Fruit fly (Drosophila melanogaster) whole organism, wandering third instar larva: ENCODE data around the gene CG18231.

Experiments
- Dfd ChIP-seq: fragments of >200 bp; optimal IDR thresholded peaks from 2 replicates; lab custom pipeline; 2017; ENCODE audit warnings: missing biosample characterization, missing genetic modification characterization
- GATAd ChIP-seq: sonication (Bioruptor generic); optimal IDR thresholded peaks from 2 replicates; lab custom pipeline; 2016; ENCODE audit warnings: missing biosample characterization, missing genetic modification characterization
- Mio ChIP-seq: sonication (Bioruptor generic); optimal IDR thresholded peaks from 2 replicates; lab custom pipeline; 2016; ENCODE audit warnings: missing biosample characterization, missing genetic modification characterization
- h ChIP-seq: fragments of 200-800 bp; sonication (Bioruptor generic); optimal IDR thresholded peaks from 3 replicates; lab custom pipeline; 2016; ENCODE audit warnings: missing biosample characterization, mild to moderate bottlenecking, missing genetic modification characterization

DNA sequence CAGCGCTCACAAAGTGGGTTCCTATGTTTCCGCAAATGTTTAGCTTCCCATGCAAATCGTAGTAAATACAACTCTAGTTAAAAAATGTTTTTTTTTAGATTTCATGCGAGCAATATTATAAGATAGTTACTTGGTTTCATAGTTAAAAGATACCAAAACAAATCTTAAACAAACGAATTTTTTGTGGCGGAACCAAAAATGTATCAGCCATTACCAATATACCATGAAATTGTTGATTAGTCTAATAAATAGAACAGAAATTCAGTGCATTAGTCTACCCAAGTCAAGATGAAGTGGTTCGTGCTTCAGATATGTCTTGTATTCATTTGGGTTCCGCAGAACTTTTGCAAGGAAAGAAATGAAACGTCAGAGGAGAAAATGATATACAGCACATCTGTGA lies 4.3 kb downstream of the CG18231 start, which contains the start of gene CG32199:
- TF ChIP-seq GATAd (GFP tag; lab: Kevin White, UChicago) (no peak), h (no peak), Dfd (no peak), Mio (GFP tag; lab: Kevin White, UChicago) (no peak)
